Worm (Caenorhabditis elegans) whole organism, L2 larva: ENCODE measurements around the gene Y46H3A.4.

ENCODE experiments used
- C34F6.9 ChIP-seq: fragments of 150-350 bp; optimal IDR thresholded peaks from 2 replicates; lab custom pipeline; 2014; ENCODE audit warnings: missing biosample characterization, missing genetic modification characterization
- R02D3.7 ChIP-seq: fragments of 150-350 bp; optimal IDR thresholded peaks from 2 replicates; lab custom pipeline; 2014; ENCODE audit warnings: missing biosample characterization, missing genetic modification characterization
- ZK546.5 ChIP-seq: sonication (generic microtip); optimal IDR thresholded peaks from 2 replicates; lab custom pipeline; 2017; ENCODE audit warnings: missing biosample characterization, missing genetic modification characterization
- alr-1 ChIP-seq: fragments of 150-350 bp; optimal IDR thresholded peaks from 2 replicates; lab custom pipeline; 2014; ENCODE audit warnings: missing biosample characterization, missing genetic modification characterization
- aly-2 ChIP-seq: fragments of 150-350 bp; optimal IDR thresholded peaks from 2 replicates; lab custom pipeline; 2014; ENCODE audit warnings: missing biosample characterization, missing genetic modification characterization
- ama-1 ChIP-seq: fragments of 150-350 bp; optimal IDR thresholded peaks from 2 replicates; lab custom pipeline; 2018; ENCODE audit warnings: inconsistent platforms
- blmp-1 ChIP-seq: sonication (generic microtip); optimal IDR thresholded peaks from 2 replicates; lab custom pipeline; 2017; ENCODE audit warnings: missing genetic modification characterization, mild to moderate bottlenecking, missing compliant biosample characterization, antibody characterized with exemption, moderate library complexity; ENCODE audit not compliant: insufficient read depth
- ceh-16 ChIP-seq: fragments of 150-350 bp; optimal IDR thresholded peaks from 2 replicates; lab custom pipeline; 2014; ENCODE audit warnings: missing biosample characterization, missing genetic modification characterization
- ceh-82 ChIP-seq: fragments of 150-350 bp; optimal IDR thresholded peaks from 2 replicates; lab custom pipeline; 2014; ENCODE audit warnings: missing biosample characterization, missing genetic modification characterization
- dmd-4 ChIP-seq: sonication (generic microtip); optimal IDR thresholded peaks from 2 replicates; lab custom pipeline; 2017; ENCODE audit warnings: missing biosample characterization, missing genetic modification characterization
- elt-3 ChIP-seq: sonication (generic microtip); optimal IDR thresholded peaks from 2 replicates; lab custom pipeline; 2017; ENCODE audit warnings: missing biosample characterization, missing genetic modification characterization
- fos-1 ChIP-seq: fragments of 150-350 bp; optimal IDR thresholded peaks from 2 replicates; lab custom pipeline; 2014; ENCODE audit warnings: missing biosample characterization, missing genetic modification characterization
- gmeb-1 ChIP-seq: fragments of 150-350 bp; optimal IDR thresholded peaks from 2 replicates; lab custom pipeline; 2014; ENCODE audit warnings: missing biosample characterization, missing genetic modification characterization
- lin-39 ChIP-seq: fragments of 150-350 bp; optimal IDR thresholded peaks from 2 replicates; lab custom pipeline; 2014; ENCODE audit warnings: missing biosample characterization, missing genetic modification reagents, missing genetic modification characterization
- lsy-2 ChIP-seq, 2 experiments: fragments of 150-350 bp in 1 of 2; sonication (generic microtip) in 1 of 2; optimal IDR thresholded peaks; 2 replicates each; lab custom pipeline; 2014 to 2017; ENCODE audit warnings: missing biosample characterization in 2 of 2, missing genetic modification characterization in 2 of 2
- mab-5 ChIP-seq: fragments of 150-350 bp; optimal IDR thresholded peaks from 2 replicates; lab custom pipeline; 2014; ENCODE audit warnings: missing biosample characterization, missing genetic modification characterization
- mdl-1 ChIP-seq, 2 experiments: fragments of 150-350 bp in 1 of 2; sonication (generic microtip) in 1 of 2; optimal IDR thresholded peaks; 2 replicates each; lab custom pipeline; 2017; ENCODE audit warnings: missing biosample characterization in 2 of 2, missing genetic modification characterization in 2 of 2
- nhr-11 ChIP-seq: fragments of 150-350 bp; optimal IDR thresholded peaks from 2 replicates; lab custom pipeline; 2014; ENCODE audit warnings: missing biosample characterization, missing genetic modification characterization
- nhr-12 ChIP-seq: fragments of 150-350 bp; optimal IDR thresholded peaks from 2 replicates; lab custom pipeline; 2014; ENCODE audit warnings: missing biosample characterization, missing genetic modification characterization
- nhr-129 ChIP-seq: fragments of 150-350 bp; optimal IDR thresholded peaks from 2 replicates; lab custom pipeline; 2014; ENCODE audit warnings: missing biosample characterization, missing genetic modification characterization
- nhr-21 ChIP-seq: fragments of 150-350 bp; optimal IDR thresholded peaks from 2 replicates; lab custom pipeline; 2014; ENCODE audit warnings: missing biosample characterization, missing genetic modification characterization
- nhr-23 ChIP-seq: fragments of 150-350 bp; optimal IDR thresholded peaks from 2 replicates; lab custom pipeline; 2014; ENCODE audit warnings: missing biosample characterization, missing genetic modification reagents, missing genetic modification characterization
- nhr-237 ChIP-seq: fragments of 150-350 bp; optimal IDR thresholded peaks from 2 replicates; lab custom pipeline; 2014; ENCODE audit warnings: missing biosample characterization, missing genetic modification characterization
- nhr-25 ChIP-seq: fragments of 150-350 bp; sonication (generic microtip); optimal IDR thresholded peaks from 3 replicates; lab custom pipeline; 2014; ENCODE audit warnings: missing biosample characterization, missing genetic modification characterization
- nhr-6 ChIP-seq: fragments of 150-350 bp; optimal IDR thresholded peaks from 2 replicates; lab custom pipeline; 2014; ENCODE audit warnings: missing biosample characterization, missing genetic modification characterization
- skn-1 ChIP-seq: sonication (generic microtip); optimal IDR thresholded peaks from 2 replicates; lab custom pipeline; 2017; ENCODE audit warnings: missing biosample characterization, missing genetic modification characterization
- sma-3 ChIP-seq: sonication (generic microtip); optimal IDR thresholded peaks from 2 replicates; lab custom pipeline; 2016; ENCODE audit warnings: missing genetic modification reagents, missing genetic modification characterization, missing compliant biosample characterization
- sma-9 ChIP-seq, 2 experiments: fragments of 150-350 bp in 1 of 2; sonication (generic microtip) in 1 of 2; optimal IDR thresholded peaks; 2 replicates each; lab custom pipeline; 2014 to 2016; ENCODE audit warnings: missing genetic modification characterization in 2 of 2, mild to moderate bottlenecking in 1 of 2, missing biosample characterization in 1 of 2, missing compliant biosample characterization in 1 of 2, missing genetic modification reagents in 1 of 2, moderate library complexity in 1 of 2
- snpc-4 ChIP-seq: fragments of 150-350 bp; optimal IDR thresholded peaks from 2 replicates; lab custom pipeline; 2014; ENCODE audit warnings: missing biosample characterization, missing genetic modification characterization
- unc-39 ChIP-seq: fragments of 150-350 bp; optimal IDR thresholded peaks from 2 replicates; lab custom pipeline; 2014; ENCODE audit warnings: missing biosample characterization, missing genetic modification characterization
- unc-55 ChIP-seq: fragments of 150-350 bp; sonication (generic microtip); optimal IDR thresholded peaks from 3 replicates; lab custom pipeline; 2014; ENCODE audit warnings: missing biosample characterization, missing genetic modification reagents, missing genetic modification characterization
- unc-62 ChIP-seq: fragments of 150-350 bp; optimal IDR thresholded peaks from 2 replicates; lab custom pipeline; 2014; ENCODE audit warnings: missing biosample characterization, missing genetic modification reagents, missing genetic modification characterization
- zag-1 ChIP-seq: fragments of 150-350 bp; optimal IDR thresholded peaks from 2 replicates; lab custom pipeline; 2014; ENCODE audit warnings: missing biosample characterization, missing genetic modification characterization
- ztf-1 ChIP-seq: fragments of 200-800 bp; sonication (Bioruptor generic); conservative IDR thresholded peaks from 2 replicates; pipeline ENCODE4 v1.3.6; 2022; ENCODE audit warnings: missing genetic modification characterization, missing compliant biosample characterization

The Y46H3A.4 gene

DNA sequence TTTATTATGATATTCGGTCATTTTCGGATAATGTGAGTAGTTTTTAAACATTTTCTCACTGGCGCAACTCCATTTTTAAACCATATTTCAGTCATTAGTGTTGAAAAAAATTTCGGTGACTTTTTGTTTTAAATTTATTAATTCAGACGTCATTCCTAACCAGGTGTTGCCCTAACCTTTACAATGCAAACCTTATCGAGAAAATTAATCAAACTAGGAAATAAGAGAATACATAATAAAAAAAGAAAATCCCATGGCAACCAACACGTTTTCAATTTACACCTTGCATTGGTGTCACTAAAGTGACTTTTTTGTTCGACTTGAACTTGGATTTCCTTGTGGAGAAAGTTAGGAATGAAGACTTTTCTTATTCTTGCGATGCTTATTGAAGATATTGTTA, 22.8 kb downstream of the Y46H3A.4 start, which contains the start of gene F36H9.2:
Gene F36H9.2, plus strand, starts transcription at position 301 of the 400 bp plus-strand sequence.
- TF ChIP-seq zag-1 (tag; lab: Kevin White, UChicago) (no peak), gmeb-1 (tag; lab: Kevin White, UChicago) (no peak), ztf-1 (GFP tag; lab: Robert Waterston, UW) (no peak), ceh-82 (tag; lab: Kevin White, UChicago) (no peak), elt-3 (tag; lab: Kevin White, UChicago) (no peak), mab-5 (tag; lab: Kevin White, UChicago) (no peak), nhr-21 (tag; lab: Kevin White, UChicago) (no peak), ZK546.5 (no peak), C34F6.9 (tag; lab: Kevin White, UChicago) (no peak), nhr-129 (tag; lab: Kevin White, UChicago) (no peak), nhr-11 (tag; lab: Kevin White, UChicago) (no peak), nhr-25 (tag; lab: Kevin White, UChicago) (no peak), mdl-1 (tag; optimal IDR thresholded peaks at IDR 0.05; lab: Kevin White, UChicago) (no peak)

DNA sequence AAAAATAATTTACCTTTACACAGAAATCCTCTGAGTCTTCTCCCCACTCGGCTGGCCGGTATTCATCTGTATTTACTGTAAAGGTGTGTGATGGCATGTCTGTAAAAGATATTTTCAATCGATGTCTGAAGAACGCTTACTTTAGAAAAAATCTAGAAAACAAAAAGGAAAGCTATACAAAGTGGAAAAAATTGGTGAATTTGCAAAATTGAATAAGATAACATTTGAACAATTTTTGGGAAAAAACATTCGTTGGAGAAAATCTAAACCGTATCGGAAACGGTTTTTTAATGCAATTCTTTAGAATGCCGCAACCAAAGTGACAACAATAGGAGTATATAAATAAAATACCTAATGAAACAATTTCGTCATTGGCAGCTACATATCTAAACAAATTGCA, 29.0 kb downstream of the Y46H3A.4 start, which contains the start of gene F36H9.5:
Gene F36H9.5, minus strand, starts transcription at position 101 of the 400 bp plus-strand sequence.
- TF ChIP-seq lsy-2 (tag; optimal IDR thresholded peaks at IDR 0.05; lab: Kevin White, UChicago) (no peak), ztf-1 (GFP tag; lab: Robert Waterston, UW) (no peak), sma-3 (GFP tag; lab: Kevin White, UChicago) (no peak), blmp-1 (tag; lab: Kevin White, UChicago) (no peak), unc-39 (tag; lab: Kevin White, UChicago) (no peak), gmeb-1 (tag; lab: Kevin White, UChicago) (no peak), C34F6.9 (tag; lab: Kevin White, UChicago) (no peak), fos-1 (tag; lab: Kevin White, UChicago) (no peak), nhr-25 (tag; lab: Kevin White, UChicago) (no peak), skn-1 (tag; lab: Kevin White, UChicago) (no peak), nhr-129 (tag; lab: Kevin White, UChicago) (no peak), unc-62 (no peak), nhr-237 (tag; lab: Kevin White, UChicago) (no peak), nhr-6 (tag; lab: Kevin White, UChicago) (no peak)

DNA sequence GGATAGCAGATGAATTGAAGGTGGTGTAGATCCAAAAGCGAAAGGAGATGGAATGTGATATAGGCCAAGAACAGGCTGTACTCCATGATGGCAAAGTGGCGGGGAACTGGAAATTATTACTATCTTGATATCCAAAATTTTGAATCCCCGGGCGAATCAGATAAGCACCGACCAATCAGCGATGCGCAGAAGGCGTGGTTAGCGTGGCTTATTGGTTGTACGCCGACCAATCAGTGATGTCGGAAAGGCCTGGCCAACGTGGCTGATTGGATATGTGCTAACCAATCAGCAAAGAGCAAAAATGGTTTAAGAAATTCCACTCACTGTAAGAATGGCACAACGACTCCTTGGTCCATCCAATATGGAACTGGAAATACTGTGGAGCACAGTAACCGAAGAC, 30.9 kb downstream of the Y46H3A.4 start:
- TF ChIP-seq aly-2 (no peak), nhr-12 (tag; lab: Kevin White, UChicago) (no peak), snpc-4 (tag; lab: Kevin White, UChicago) (no peak), dmd-4 (tag; lab: Kevin White, UChicago) (no peak), unc-55 (GFP tag; lab: Kevin White, UChicago) (no peak), fos-1 (tag; lab: Kevin White, UChicago) (no peak), nhr-23 (no peak), lin-39 (no peak), unc-39 (tag; lab: Kevin White, UChicago) (no peak), ceh-16 (tag; lab: Kevin White, UChicago) (no peak), alr-1 (tag; lab: Kevin White, UChicago) (no peak), nhr-6 (tag; lab: Kevin White, UChicago) (no peak), ZK546.5 (no peak), nhr-129 (tag; lab: Kevin White, UChicago) (no peak), nhr-11 (tag; lab: Kevin White, UChicago) (no peak), ama-1 (no peak)

DNA sequence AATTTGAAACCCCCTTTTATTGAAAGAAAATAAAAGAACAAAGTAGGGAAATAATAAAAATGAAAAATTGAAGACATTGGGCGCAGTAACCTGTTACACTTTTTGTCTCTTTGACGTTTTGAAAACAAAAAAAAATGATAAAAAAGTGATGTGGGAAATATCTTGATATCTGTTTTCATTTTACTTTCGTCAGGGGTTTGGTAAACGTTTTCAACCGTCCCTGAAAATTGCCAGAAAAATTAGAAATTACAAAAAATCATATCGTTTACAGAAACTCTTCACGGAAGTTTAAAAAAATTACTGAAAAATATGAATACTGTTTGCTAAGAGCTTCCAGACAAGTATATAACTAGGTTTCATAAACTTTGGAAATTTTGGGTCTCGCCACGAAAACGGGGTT, 31.8 kb downstream of the Y46H3A.4 start, which contains the start of gene F36H9.4:
Gene F36H9.4, minus strand, starts transcription at position 101 of the 400 bp plus-strand sequence.
- TF ChIP-seq nhr-21 (tag; lab: Kevin White, UChicago) (no peak), snpc-4 (tag; lab: Kevin White, UChicago) (no peak), skn-1 (tag; lab: Kevin White, UChicago) (no peak), gmeb-1 (tag; lab: Kevin White, UChicago) (no peak), nhr-25 (tag; lab: Kevin White, UChicago) (no peak), R02D3.7 (tag; lab: Kevin White, UChicago) (no peak), sma-9 (GFP tag; optimal IDR thresholded peaks at IDR 0.05; lab: Kevin White, UChicago) (no peak), sma-9 (tag; optimal IDR thresholded peaks at IDR 0.05; lab: Kevin White, UChicago) (no peak), nhr-129 (tag; lab: Kevin White, UChicago) (no peak), sma-3 (GFP tag; lab: Kevin White, UChicago) (no peak)
- TF ChIP-seq, all 48 proteins: peak for 0
